Worm (Caenorhabditis elegans): Measurements from ENCODE around the gene hyls-1.

The hyls-1 gene

ce11 chrV:7199932-7200331 is 37.2 kb upstream of the hyls-1 start, which contains the start of gene F09G2.1:
Gene F09G2.1 (plus strand): TSS chrV:7200232.
- TF ChIP-seq C34B4.2 (tag; optimal IDR thresholded peaks at IDR 0.05): no peak
- no peak for TF ChIP-seq egl-27 (tag; optimal IDR thresholded peaks at IDR 0.05)
- TF ChIP-seq efl-3 (GFP tag; optimal IDR thresholded peaks at IDR 0.05): no peak
- no peak for TF ChIP-seq mab-9 (GFP tag; IDR thresholded peaks at IDR 0.05)
- no peak for TF ChIP-seq C16A3.4 (tag; optimal IDR thresholded peaks at IDR 0.05)
- no peak for TF ChIP-seq grh-1 (GFP tag; IDR thresholded peaks at IDR 0.05)

ce11 chrV:7201353-7201752 is 35.8 kb upstream of the hyls-1 start:
- no peak for TF ChIP-seq vab-15 (tag; optimal IDR thresholded peaks at IDR 0.05)
- no peak for TF ChIP-seq efl-1 (optimal IDR thresholded peaks at IDR 0.05)
- peak in 1 of 2 experiments; percentile 21 for TF ChIP-seq efl-1 (GFP tag; optimal IDR thresholded peaks at IDR 0.05 in 1 of 2)
- TF ChIP-seq lin-39 (tag; optimal IDR thresholded peaks at IDR 0.05): no peak
- TF ChIP-seq nhr-76 (tag; optimal IDR thresholded peaks at IDR 0.05): no peak
- no peak for TF ChIP-seq mep-1 (tag; optimal IDR thresholded peaks at IDR 0.05)

- TF ChIP-seq nhr-28 (tag; optimal IDR thresholded peaks at IDR 0.05) (no peak), efl-1 (optimal IDR thresholded peaks at IDR 0.05) (no peak), efl-1 (GFP tag; optimal IDR thresholded peaks at IDR 0.05 in 1 of 2) (peak in 1 of 2 experiments; percentile 82)
Measured at ce11 chrV:7209001-7209400, 28.2 kb upstream of the hyls-1 start.

ce11 chrV:7214802-7215201 is 22.4 kb upstream of the hyls-1 start, which contains the start of gene soap-1:
Gene soap-1 (minus strand): TSS chrV:7214902.
- no peak for TF ChIP-seq ces-1 (GFP tag; optimal IDR thresholded peaks at IDR 0.05)

- TF ChIP-seq efl-1 (optimal IDR thresholded peaks at IDR 0.05) (peak; percentile 4 to 11), efl-1 (GFP tag; optimal IDR thresholded peaks at IDR 0.05 in 1 of 2) (no peak), egl-13 (tag; optimal IDR thresholded peaks at IDR 0.05) (no peak), ama-1 (optimal IDR thresholded peaks at IDR 0.05) (no peak), ztf-4 (tag; optimal IDR thresholded peaks at IDR 0.05) (no peak), dpl-1 (GFP tag; optimal IDR thresholded peaks at IDR 0.05) (peak in 1 of 3 experiments; percentile 0), isw-1 (GFP tag; IDR thresholded peaks at IDR 0.05) (peak; percentile 20), unc-86 (tag; optimal IDR thresholded peaks at IDR 0.05) (peak; percentile 1), lsy-2 (tag; optimal IDR thresholded peaks at IDR 0.05) (peak in 1 of 2 experiments; percentile 22), F16B12.6 (tag; optimal IDR thresholded peaks at IDR 0.05) (no peak), ets-5 (GFP tag; IDR thresholded peaks at IDR 0.05) (no peak), ceh-82 (tag; optimal IDR thresholded peaks at IDR 0.05) (peak in 1 of 3 experiments; percentile 19), lin-14 (GFP tag; optimal IDR thresholded peaks at IDR 0.05) (peak; percentile 54)
Measured at ce11 chrV:7216016-7216415, 21.2 kb upstream of the hyls-1 start.

ce11 chrV:7218988-7219387 is 18.2 kb upstream of the hyls-1 start, which contains the start of gene C13F10.5:
Gene C13F10.5 (minus strand): TSS chrV:7219088.
- TF ChIP-seq ceh-90 (tag; optimal IDR thresholded peaks at IDR 0.05) (no peak), lsy-2 (tag; optimal IDR thresholded peaks at IDR 0.05) (no peak), tlp-1 (tag; optimal IDR thresholded peaks at IDR 0.05) (no peak), F16B12.6 (tag; optimal IDR thresholded peaks at IDR 0.05) (no peak), nhr-71 (tag; optimal IDR thresholded peaks at IDR 0.05) (no peak), hlh-4 (tag; optimal IDR thresholded peaks at IDR 0.05) (no peak)

- no peak for TF ChIP-seq blmp-1 (tag; optimal IDR thresholded peaks at IDR 0.05)
- no peak for TF ChIP-seq nhr-76 (tag; optimal IDR thresholded peaks at IDR 0.05)
- TF ChIP-seq efl-1 (optimal IDR thresholded peaks at IDR 0.05): no peak
- peak in 1 of 2 experiments; percentile 93 for TF ChIP-seq efl-1 (GFP tag; optimal IDR thresholded peaks at IDR 0.05 in 1 of 2)
- TF ChIP-seq nhr-85 (tag): peak; percentile 48
- peak in 1 of 2 experiments; percentile 42 for TF ChIP-seq lin-35 (GFP tag; optimal IDR thresholded peaks at IDR 0.05)
- TF ChIP-seq lin-14 (GFP tag; optimal IDR thresholded peaks at IDR 0.05): peak; percentile 46
- TF ChIP-seq dpl-1 (GFP tag; optimal IDR thresholded peaks at IDR 0.05): peak in 1 of 3 experiments; percentile 40
Measured at ce11 chrV:7220973-7221519, 16.1 kb upstream of the hyls-1 start, which contains the start of the genes C13F10.8, C13F10.6 and kxd-1. Gene C13F10.8 (minus strand): TSS chrV:7221023. Gene C13F10.6 (minus strand): TSS chrV:7221039. Gene kxd-1 (plus strand): TSS chrV:7221469.

Measured in whole organism, L1 larva.